Fruit fly (Drosophila melanogaster) whole organism: Measurements from ENCODE around the gene JMJD5.
"Not testable (repeated sequence)": the region's sequence is repeated elsewhere in the genome, so short reads cannot be mapped to it uniquely, and the experiment has no call there.

ENCODE experiments used
- CG8478 ChIP-seq: fragments of >200 bp; optimal IDR thresholded peaks from 2 replicates; lab custom pipeline; 2018; ENCODE audit warnings: inconsistent platforms
- Dll ChIP-seq: fragments of >200 bp; optimal IDR thresholded peaks from 2 replicates; lab custom pipeline; 2017
- EcR ChIP-seq, 2 experiments: fragments of >200 bp; optimal IDR thresholded peaks; 2 replicates each; lab custom pipeline; 2017; ENCODE audit warnings: missing biosample characterization in 2 of 2, missing genetic modification characterization in 2 of 2, missing genetic modification reagents in 2 of 2
- pan ChIP-seq: fragments of >200 bp; optimal IDR thresholded peaks from 2 replicates; lab custom pipeline; 2017
- psq ChIP-seq: fragments of >200 bp; optimal IDR thresholded peaks from 2 replicates; lab custom pipeline; 2017
- usp ChIP-seq: fragments of >200 bp; optimal IDR thresholded peaks from 2 replicates; lab custom pipeline; 2017; ENCODE audit warnings: missing biosample characterization, missing genetic modification characterization, mixed read lengths

Gene JMJD5

dm6 chr3L:876656-877055, 35.5 kb upstream of the JMJD5 start:
- TF ChIP-seq EcR (GFP tag; optimal IDR thresholded peaks at IDR 0.05; lab: Kevin White, UChicago) (no peak), pan (no peak), psq (lab: Kevin White, UChicago) (no peak), usp (GFP tag; lab: Kevin White, UChicago) (no peak), Dll (lab: Kevin White, UChicago) (no peak), CG8478 (lab: Kevin White, UChicago) (no peak)

DNA sequence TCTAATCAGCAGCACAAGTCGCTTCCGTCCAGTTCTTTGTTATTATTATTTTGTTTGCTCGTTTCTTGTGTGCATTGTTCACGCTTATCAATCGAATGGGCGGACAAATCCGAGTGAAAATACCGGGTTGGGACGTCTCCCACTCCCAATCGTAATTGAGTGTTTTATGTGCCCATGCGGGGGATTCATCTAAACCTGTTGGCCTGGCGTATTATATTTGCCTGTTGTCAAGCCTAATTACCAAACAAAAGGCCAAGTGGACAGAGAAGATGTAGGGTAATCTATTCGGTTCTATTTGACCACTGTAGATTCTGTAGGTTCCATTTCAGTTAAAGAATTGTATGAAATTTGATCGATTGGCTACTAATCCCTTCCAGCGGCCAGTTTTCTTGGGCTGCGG, 34.9 kb upstream of the JMJD5 start:
- TF ChIP-seq Dll (lab: Kevin White, UChicago) (no peak), psq (lab: Kevin White, UChicago) (no peak), usp (GFP tag; lab: Kevin White, UChicago) (no peak), EcR (GFP tag; optimal IDR thresholded peaks at IDR 0.05; lab: Kevin White, UChicago) (no peak), CG8478 (lab: Kevin White, UChicago) (no peak), pan (no peak)

- no peak for TF ChIP-seq CG8478 (lab: Kevin White, UChicago)
- no peak for TF ChIP-seq psq (lab: Kevin White, UChicago)
- TF ChIP-seq pan, result no peak
- no peak for TF ChIP-seq Dll (lab: Kevin White, UChicago)
- TF ChIP-seq usp (GFP tag; lab: Kevin White, UChicago), result no peak
- no peak for TF ChIP-seq EcR (GFP tag; optimal IDR thresholded peaks at IDR 0.05; lab: Kevin White, UChicago)
Measured at dm6 chr3L:875416-876011, 34.4 kb upstream of the JMJD5 start.

DNA sequence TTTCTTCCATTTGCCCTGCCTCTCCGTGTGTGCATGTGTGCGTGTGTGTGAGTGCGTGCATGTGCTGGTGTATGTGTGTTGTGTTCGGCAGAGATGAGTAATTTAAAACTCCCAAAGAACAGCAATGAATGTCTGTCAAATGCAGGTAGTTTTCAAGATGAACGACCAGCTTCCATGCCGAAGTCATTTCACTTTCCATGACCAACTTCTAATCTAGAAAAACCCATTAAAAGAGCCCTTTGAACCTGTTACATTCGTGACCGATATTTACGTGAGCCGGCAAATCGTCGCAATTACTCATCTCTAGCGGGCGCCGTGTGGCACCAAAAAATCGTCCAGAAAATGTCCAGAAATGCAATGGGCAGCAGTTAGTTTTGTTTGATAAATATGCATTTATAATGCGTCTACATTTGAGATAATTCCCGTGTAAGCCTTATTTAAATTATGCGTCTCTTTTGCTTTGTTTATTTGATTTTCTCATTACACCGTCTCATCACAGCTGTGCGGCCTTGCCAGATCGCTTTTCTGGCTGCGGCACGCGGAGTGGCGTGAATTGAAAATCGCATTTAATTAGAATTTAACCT, 31.3 kb upstream of the JMJD5 start:
- TF ChIP-seq psq (lab: Kevin White, UChicago) (no peak), usp (GFP tag; lab: Kevin White, UChicago) (no peak), EcR (GFP tag; optimal IDR thresholded peaks at IDR 0.05; lab: Kevin White, UChicago) (no peak), pan (no peak), CG8478 (lab: Kevin White, UChicago) (no peak), Dll (lab: Kevin White, UChicago) (no peak)

DNA sequence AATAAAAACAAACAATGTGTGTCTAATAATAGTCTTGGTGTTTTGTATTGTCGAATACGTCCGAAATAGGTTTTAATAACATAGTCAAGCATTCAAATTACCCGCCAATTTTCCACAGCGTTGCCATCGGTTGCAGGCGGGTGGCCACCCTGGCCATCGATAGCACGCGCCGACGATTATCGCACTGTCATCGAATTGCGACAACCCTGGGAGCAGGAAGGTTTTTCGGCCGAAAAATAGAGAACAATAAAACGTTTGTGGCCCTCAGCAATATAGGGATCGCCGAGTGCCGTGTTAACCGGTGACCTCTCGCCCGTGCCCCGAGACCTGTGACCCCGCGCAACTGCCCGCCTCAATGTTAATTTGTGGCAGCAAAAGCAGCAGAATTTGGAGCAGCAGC, 30.6 kb upstream of the JMJD5 start, which contains the start of gene Usp10:
Gene Usp10 (plus strand): TSS at position 187 of the 400 bp plus-strand sequence.
- TF ChIP-seq pan, result no peak
- TF ChIP-seq CG8478 (lab: Kevin White, UChicago), result no peak
- no peak for TF ChIP-seq psq (lab: Kevin White, UChicago)
- TF ChIP-seq EcR (GFP tag; optimal IDR thresholded peaks at IDR 0.05; lab: Kevin White, UChicago), result no peak
- no peak for TF ChIP-seq Dll (lab: Kevin White, UChicago)
- TF ChIP-seq usp (GFP tag; lab: Kevin White, UChicago), result no peak

dm6 chr3L:868800-869199, 27.6 kb upstream of the JMJD5 start:
- TF ChIP-seq psq (lab: Kevin White, UChicago) (no peak), usp (GFP tag; lab: Kevin White, UChicago) (no peak), pan (no peak), CG8478 (lab: Kevin White, UChicago) (no peak), Dll (lab: Kevin White, UChicago) (no peak), EcR (GFP tag; optimal IDR thresholded peaks at IDR 0.05; lab: Kevin White, UChicago) (no peak)

dm6 chr3L:865096-865495, 23.9 kb upstream of the JMJD5 start, which contains the start of gene CG12502:
CG12502 (plus strand) TSS chr3L:865396.
- TF ChIP-seq psq, Dll, CG8478 (lab: Kevin White, UChicago): not testable (repeated sequence)

DNA sequence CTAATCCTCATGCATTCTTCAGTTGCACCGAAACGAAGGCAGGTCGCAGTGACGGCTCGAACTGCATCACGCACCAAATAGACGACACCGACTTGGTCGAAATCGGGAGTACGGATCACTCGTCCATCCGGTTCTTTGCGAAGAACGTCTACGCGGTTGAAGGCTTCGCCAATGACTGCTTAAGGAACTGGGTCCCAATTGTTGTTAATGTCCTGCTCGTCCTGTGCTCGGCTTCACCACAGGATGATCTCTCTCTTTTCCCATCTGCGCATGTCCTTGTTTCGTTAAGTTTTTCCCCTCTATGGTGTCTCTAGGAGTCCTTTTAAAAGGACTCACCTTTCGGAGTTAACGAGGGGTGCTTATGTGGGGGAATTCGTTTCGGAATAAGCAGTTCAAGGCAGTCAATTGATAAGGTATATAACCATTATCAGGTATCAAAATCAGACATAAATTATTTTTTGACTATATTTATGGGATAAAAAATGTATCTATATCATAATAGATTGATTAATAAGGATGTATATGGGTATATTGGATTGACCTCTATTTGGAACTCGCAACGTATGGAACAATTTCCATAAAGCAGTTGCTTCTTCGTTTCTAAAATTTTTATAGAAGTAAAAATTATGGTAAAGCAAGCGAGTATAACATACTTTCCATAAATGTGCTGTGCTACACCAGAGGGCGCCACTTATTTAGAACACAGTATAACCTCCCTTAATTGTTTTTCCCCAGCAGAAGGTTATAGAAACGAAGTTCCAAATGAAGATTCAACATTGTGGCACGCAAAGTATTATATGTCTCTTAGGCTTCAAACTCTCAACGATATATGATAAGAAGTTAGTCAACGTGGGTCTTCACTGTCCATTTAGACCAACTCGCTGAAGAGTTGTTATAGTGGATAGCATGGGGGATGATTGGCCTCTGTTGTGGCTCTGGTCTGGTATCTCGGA, 16.2 kb upstream of the JMJD5 start, which contains the start of gene dpr20:
Gene dpr20 (minus strand): TSS at position 186 of the 953 bp plus-strand sequence.
- TF ChIP-seq EcR (GFP tag; optimal IDR thresholded peaks at IDR 0.05; lab: Kevin White, UChicago) (no peak), Dll (lab: Kevin White, UChicago) (no peak), CG8478 (lab: Kevin White, UChicago) (no peak), pan (no peak), psq (lab: Kevin White, UChicago) (no peak), usp (GFP tag; lab: Kevin White, UChicago) (no peak)

dm6 chr3L:852267-852666, 11.1 kb upstream of the JMJD5 start:
- no peak for TF ChIP-seq Dll (lab: Kevin White, UChicago)
- no peak for TF ChIP-seq CG8478 (lab: Kevin White, UChicago)
- TF ChIP-seq EcR (GFP tag; optimal IDR thresholded peaks at IDR 0.05; lab: Kevin White, UChicago), result no peak
- no peak for TF ChIP-seq usp (GFP tag; lab: Kevin White, UChicago)

DNA sequence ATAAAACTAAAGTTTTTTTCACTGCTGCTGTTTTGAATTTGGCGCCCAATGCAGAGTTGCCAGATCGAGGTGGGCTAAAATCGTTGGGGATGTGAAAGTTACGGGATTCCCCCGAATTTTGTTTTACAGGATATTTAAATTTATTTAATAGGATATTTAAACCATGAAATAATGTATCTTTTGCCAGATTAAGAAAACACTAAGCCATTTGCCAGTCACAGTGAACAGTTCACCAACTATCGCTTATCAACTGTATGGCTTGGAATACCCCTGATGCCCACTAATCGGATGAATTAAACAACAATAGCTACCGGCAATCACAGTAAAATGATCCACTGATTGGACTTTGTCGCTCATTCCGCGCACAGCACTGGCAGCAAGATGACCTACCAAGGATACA, 9.9 kb upstream of the JMJD5 start, which contains the start of gene Dci:
Gene Dci (plus strand): TSS at position 286 of the 400 bp plus-strand sequence.
- TF ChIP-seq usp (GFP tag; lab: Kevin White, UChicago) (no peak), CG8478 (lab: Kevin White, UChicago) (no peak), psq (lab: Kevin White, UChicago) (no peak), pan (no peak), Dll (lab: Kevin White, UChicago) (no peak), EcR (GFP tag; optimal IDR thresholded peaks at IDR 0.05; lab: Kevin White, UChicago) (no peak)

DNA sequence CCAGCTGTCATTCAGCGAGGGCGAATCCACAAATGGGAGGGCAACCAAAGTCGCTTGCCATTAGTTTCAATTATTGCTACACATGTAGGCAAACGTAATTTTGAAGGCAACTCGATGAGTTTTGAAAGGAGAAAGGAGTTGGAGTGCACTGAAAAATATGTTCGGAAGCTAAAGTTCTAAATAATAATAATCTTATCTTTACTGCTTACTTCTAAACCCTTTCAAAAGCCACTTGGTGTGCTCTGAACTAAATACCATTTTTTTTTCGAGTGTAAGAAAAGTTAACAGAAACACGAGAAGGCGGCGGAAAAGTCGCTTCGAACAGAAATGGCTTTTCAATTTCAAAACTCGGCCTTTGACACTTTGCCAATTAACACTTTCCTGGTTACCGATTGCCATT, 2.5 kb upstream of the JMJD5 start, which contains the start of gene Cep290:
Gene Cep290 (plus strand): TSS at position 301 of the 400 bp plus-strand sequence.
- TF ChIP-seq Dll (lab: Kevin White, UChicago), result no peak
- no peak for TF ChIP-seq EcR (GFP tag; optimal IDR thresholded peaks at IDR 0.05; lab: Kevin White, UChicago)
- no peak for TF ChIP-seq usp (GFP tag; lab: Kevin White, UChicago)
- TF ChIP-seq psq (lab: Kevin White, UChicago), result no peak
- TF ChIP-seq pan, result no peak
- TF ChIP-seq CG8478 (lab: Kevin White, UChicago), result no peak
